Fruit fly (Drosophila melanogaster): ENCODE measurements around the gene csw.

Gene csw

dm6 chrX:2083678-2084162, 10.3 kb upstream of the csw start (continued):
- TF ChIP-seq CG6854 (GFP tag; optimal IDR thresholded peaks at IDR 0.05), result peak; percentile 28
- TF ChIP-seq Poxn (GFP tag; IDR thresholded peaks at IDR 0.05), result peak; percentile 38; the same call in 1 of the 2 replicates
- TF ChIP-seq lbe (GFP tag; optimal IDR thresholded peaks at IDR 0.05), result peak; percentile 85
- peak; percentile 71 for TF ChIP-seq CG43689 (GFP tag; IDR thresholded peaks at IDR 0.05)
- TF ChIP-seq Vsx1 (GFP tag; optimal IDR thresholded peaks at IDR 0.05), result peak; percentile 52
- TF ChIP-seq NfI (GFP tag; optimal IDR thresholded peaks at IDR 0.05), result peak; percentile 78
- peak; percentile 68 for TF ChIP-seq E2f2 (GFP tag; IDR thresholded peaks at IDR 0.05)
- peak; percentile 84 for TF ChIP-seq oc (tag; optimal IDR thresholded peaks at IDR 0.05)
- TF ChIP-seq E2f1 (GFP tag; IDR thresholded peaks at IDR 0.05), result peak; percentile 89
- peak; percentile 93 for TF ChIP-seq CG14441 (GFP tag; IDR thresholded peaks at IDR 0.05)
- TF ChIP-seq gt (GFP tag; IDR thresholded peaks at IDR 0.05), result peak; percentile 53; the same call in 1 of the 2 replicates
- peak; percentile 94 for TF ChIP-seq CG1603 (tag; optimal IDR thresholded peaks at IDR 0.05)
- TF ChIP-seq Blimp-1 (GFP tag; optimal IDR thresholded peaks at IDR 0.05), result peak; percentile 84
- TF ChIP-seq lola (GFP tag; optimal IDR thresholded peaks at IDR 0.05), result peak in 1 of 3 experiments; percentile 70
- TF ChIP-seq zen2 (GFP tag; IDR thresholded peaks at IDR 0.05; ENCODE audit: partially characterized antibody), result peak; percentile 54; the same call in 1 of the 3 replicates
- TF ChIP-seq CG32532 (GFP tag; IDR thresholded peaks at IDR 0.05), result peak; percentile 80
- TF ChIP-seq ind (GFP tag; optimal IDR thresholded peaks at IDR 0.05), result peak; percentile 83
- peak; percentile 67 for TF ChIP-seq CG14710 (tag; optimal IDR thresholded peaks at IDR 0.05)
- no peak for TF ChIP-seq gfzf (GFP tag; optimal IDR thresholded peaks at IDR 0.05)
- peak; percentile 76 for TF ChIP-seq CG18619 (GFP tag; optimal IDR thresholded peaks at IDR 0.05)
- peak; percentile 50; the same call in 1 of the 2 replicates for TF ChIP-seq CG11085 (GFP tag; IDR thresholded peaks at IDR 0.05)
- TF ChIP-seq D (optimal IDR thresholded peaks at IDR 0.05), result no peak
- TF ChIP-seq D (GFP tag; optimal IDR thresholded peaks at IDR 0.05), result peak; percentile 77
- TF ChIP-seq CG34224 (GFP tag; IDR thresholded peaks at IDR 0.05; ENCODE audit: partially characterized antibody), result no peak
- TF ChIP-seq az2 (GFP tag; optimal IDR thresholded peaks at IDR 0.05), result peak; percentile 82
- TF ChIP-seq bigmax (GFP tag; optimal IDR thresholded peaks at IDR 0.05), result peak; percentile 59
- no peak for TF ChIP-seq Sin3A (optimal IDR thresholded peaks at IDR 0.05)
- no peak for TF ChIP-seq sc (optimal IDR thresholded peaks at IDR 0.05)
- TF ChIP-seq sc (GFP tag; optimal IDR thresholded peaks at IDR 0.05), result peak; percentile 57
- TF ChIP-seq Six4 (GFP tag; optimal IDR thresholded peaks at IDR 0.05), result peak; percentile 84
- TF ChIP-seq CG17328 (GFP tag; IDR thresholded peaks at IDR 0.05), result peak; percentile 87
- peak; percentile 53 for TF ChIP-seq sd (tag; optimal IDR thresholded peaks at IDR 0.05)
- peak; percentile 82 for TF ChIP-seq slbo (GFP tag; IDR thresholded peaks at IDR 0.05)
- peak; percentile 87 for TF ChIP-seq Sox102F (GFP tag; optimal IDR thresholded peaks at IDR 0.05)
- 0 out of 2 replicates have a peak, but pooled peaks have one; percentile 27 for TF ChIP-seq tna (GFP tag; IDR thresholded peaks at IDR 0.05; ENCODE audit: partially characterized antibody)
- TF ChIP-seq gce (GFP tag; IDR thresholded peaks at IDR 0.05), result peak; percentile 70; the same call in 2 of the 3 replicates
- TF ChIP-seq prd (optimal IDR thresholded peaks at IDR 0.05), result no peak
- peak; percentile 91 for TF ChIP-seq prd (GFP tag; IDR thresholded peaks at IDR 0.05)
- peak; percentile 71; the same call in 3 of the 4 replicates for TF ChIP-seq chinmo (GFP tag; IDR thresholded peaks at IDR 0.05; ENCODE audit: partially characterized antibody)
- TF ChIP-seq dm (GFP tag; optimal IDR thresholded peaks at IDR 0.05), result peak; percentile 74
- TF ChIP-seq Dref (GFP tag; IDR thresholded peaks at IDR 0.05), result no peak
- peak; percentile 82 for TF ChIP-seq CG7839 (tag; optimal IDR thresholded peaks at IDR 0.05)
- TF ChIP-seq Ets65A (GFP tag), result peak; percentile 97
- TF ChIP-seq CG14014 (GFP tag; IDR thresholded peaks at IDR 0.05), result peak; percentile 71; the same call in 1 of the 2 replicates
- TF ChIP-seq CG6654 (GFP tag; optimal IDR thresholded peaks at IDR 0.05), result peak; percentile 41
- TF ChIP-seq CG8765 (GFP tag; IDR thresholded peaks at IDR 0.05), result peak; percentile 61; the same call in 1 of the 2 replicates
- TF ChIP-seq CG2712 (tag; optimal IDR thresholded peaks at IDR 0.05), result peak; percentile 88
- TF ChIP-seq ttk (GFP tag; IDR thresholded peaks at IDR 0.05), result peak; percentile 84
- TF ChIP-seq Oli (tag; optimal IDR thresholded peaks at IDR 0.05), result peak; percentile 84
- TF ChIP-seq tx (GFP tag; optimal IDR thresholded peaks at IDR 0.05), result peak; percentile 81
- TF ChIP-seq CG14050 (GFP tag; IDR thresholded peaks at IDR 0.05), result peak; percentile 75

All from whole organism, embryonic.